Fruit fly (Drosophila melanogaster): Measurements from ENCODE around the gene PGAP5.
A peak's percentile ranks its signal among the peaks of the same experiment; 100 is the strongest.

PGAP5 gene

DNA sequence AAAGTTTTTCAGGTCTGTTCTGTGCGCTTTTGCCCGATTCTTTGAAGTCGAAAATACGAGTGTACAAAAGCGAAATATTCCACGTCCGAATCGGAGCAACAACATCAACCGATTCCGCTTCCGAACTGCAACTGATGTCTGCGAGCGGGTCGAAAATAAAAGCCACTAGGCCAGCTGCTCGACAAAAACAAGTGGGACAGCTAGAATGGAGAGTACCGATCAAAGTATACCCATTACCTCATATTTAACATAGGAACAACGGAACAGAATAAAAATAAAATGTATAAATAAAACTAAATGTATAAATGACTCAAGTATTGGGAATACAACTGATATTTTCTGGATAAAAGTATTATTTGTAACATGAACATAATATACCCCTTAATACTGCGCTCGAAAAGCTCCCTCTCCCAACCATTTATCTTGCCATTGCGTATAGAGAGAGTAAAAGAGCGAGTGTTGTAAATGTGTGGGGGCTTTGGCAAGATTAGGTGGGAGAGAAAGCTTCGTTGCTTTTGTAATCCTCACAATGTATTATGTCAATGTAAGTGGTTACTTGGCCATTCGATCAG, 6.4 kb downstream of the PGAP5 start, which contains the start of gene SLC5A11 (continued):
- peak; percentile 92 for TF ChIP-seq dmrt93B (GFP tag; optimal IDR thresholded peaks at IDR 0.05)

dm6 chr2L:8205871-8206270, 7.2 kb downstream of the PGAP5 start, which contains the start of gene CG8419:
CG8419 (plus strand) TSS chr2L:8206171.
- TF ChIP-seq dl (GFP tag; optimal IDR thresholded peaks at IDR 0.05; ENCODE audit: insufficient read depth in 1 of 2, partially characterized antibody in 2 of 2) = no peak
- TF ChIP-seq N (GFP tag; optimal IDR thresholded peaks at IDR 0.05) = no peak
- no peak for TF ChIP-seq Hr78 (GFP tag; optimal IDR thresholded peaks at IDR 0.05)

DNA sequence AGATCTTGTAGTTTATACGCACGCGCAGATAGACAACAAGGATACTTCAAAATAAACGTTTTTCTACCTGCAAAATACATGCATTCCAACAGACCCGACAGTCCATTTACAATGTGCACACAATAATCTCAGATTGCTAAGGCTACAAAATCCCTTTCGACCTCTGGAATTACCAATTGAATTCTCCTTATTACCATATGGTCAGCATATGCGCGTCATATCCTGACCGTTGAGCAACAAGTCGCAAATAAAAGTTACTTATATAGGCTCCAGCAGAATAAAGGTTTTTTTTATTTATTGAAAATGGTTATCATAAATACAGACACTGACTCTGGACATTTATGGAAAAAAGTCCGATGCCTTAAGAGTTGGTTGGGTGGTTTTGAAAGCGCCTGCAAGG, 10.7 kb downstream of the PGAP5 start:
- TF ChIP-seq CG9705 (GFP tag; optimal IDR thresholded peaks at IDR 0.05) (no peak), Hnf4 (GFP tag; optimal IDR thresholded peaks at IDR 0.05) (no peak), fru (GFP tag; optimal IDR thresholded peaks at IDR 0.05) (no peak), Abd-B (GFP tag; optimal IDR thresholded peaks at IDR 0.05) (no peak), ey (GFP tag; optimal IDR thresholded peaks at IDR 0.05) (no peak), Rel (GFP tag; optimal IDR thresholded peaks at IDR 0.05) (no peak), Rel (tag; optimal IDR thresholded peaks at IDR 0.05) (no peak), dl (GFP tag; optimal IDR thresholded peaks at IDR 0.05; ENCODE audit: insufficient read depth in 1 of 2, partially characterized antibody in 2 of 2) (no peak), dsf (GFP tag; optimal IDR thresholded peaks at IDR 0.05; ENCODE audit: borderline replicate concordance) (no peak), Hr83 (GFP tag; optimal IDR thresholded peaks at IDR 0.05; ENCODE audit: poor library complexity, severe bottlenecking) (no peak), CG32264 (GFP tag; optimal IDR thresholded peaks at IDR 0.05) (no peak), usp (GFP tag; optimal IDR thresholded peaks at IDR 0.05) (no peak), Dif (GFP tag; optimal IDR thresholded peaks at IDR 0.05; ENCODE audit: partially characterized antibody) (no peak), dmrt93B (GFP tag; optimal IDR thresholded peaks at IDR 0.05) (no peak), OdsH (GFP tag; optimal IDR thresholded peaks at IDR 0.05) (no peak), Dfd (GFP tag; optimal IDR thresholded peaks at IDR 0.05) (no peak), br (GFP tag; optimal IDR thresholded peaks at IDR 0.05) (no peak), foxo (GFP tag; optimal IDR thresholded peaks at IDR 0.05) (no peak), Mio (GFP tag; optimal IDR thresholded peaks at IDR 0.05) (no peak)

DNA sequence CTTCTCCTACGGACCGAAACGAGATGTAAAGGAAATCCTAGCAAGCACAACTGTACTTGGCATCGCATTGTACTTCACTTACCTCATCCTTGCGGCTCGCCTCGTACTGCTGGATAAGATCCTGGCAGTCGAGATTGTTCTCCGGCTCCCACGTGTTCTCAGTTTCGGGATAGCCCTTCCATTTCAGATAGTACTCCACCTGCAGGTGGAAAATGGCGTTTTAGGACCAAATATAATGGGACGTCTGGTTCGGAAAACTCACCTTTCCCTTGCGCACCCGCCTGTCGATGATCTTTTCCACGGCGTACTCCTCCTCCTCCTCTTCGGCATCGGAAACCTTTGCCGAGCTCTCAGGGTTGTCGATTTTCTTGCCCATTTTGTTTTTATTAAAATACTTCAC, 11.8 kb downstream of the PGAP5 start:
- no peak for TF ChIP-seq Abd-B (GFP tag; optimal IDR thresholded peaks at IDR 0.05)
- no peak for TF ChIP-seq Vsx2 (GFP tag; optimal IDR thresholded peaks at IDR 0.05; ENCODE audit: partially characterized antibody)
- no peak for TF ChIP-seq psq (GFP tag; optimal IDR thresholded peaks at IDR 0.05)
- no peak for TF ChIP-seq h (GFP tag; optimal IDR thresholded peaks at IDR 0.05)
- TF ChIP-seq sv (GFP tag; optimal IDR thresholded peaks at IDR 0.05) = no peak
- TF ChIP-seq N (GFP tag; optimal IDR thresholded peaks at IDR 0.05) = no peak
- no peak for TF ChIP-seq CG9705 (GFP tag; optimal IDR thresholded peaks at IDR 0.05)
- TF ChIP-seq Hnf4 (GFP tag; optimal IDR thresholded peaks at IDR 0.05) = no peak
- no peak for TF ChIP-seq CrebA (GFP tag; optimal IDR thresholded peaks at IDR 0.05; ENCODE audit: borderline replicate concordance)

DNA sequence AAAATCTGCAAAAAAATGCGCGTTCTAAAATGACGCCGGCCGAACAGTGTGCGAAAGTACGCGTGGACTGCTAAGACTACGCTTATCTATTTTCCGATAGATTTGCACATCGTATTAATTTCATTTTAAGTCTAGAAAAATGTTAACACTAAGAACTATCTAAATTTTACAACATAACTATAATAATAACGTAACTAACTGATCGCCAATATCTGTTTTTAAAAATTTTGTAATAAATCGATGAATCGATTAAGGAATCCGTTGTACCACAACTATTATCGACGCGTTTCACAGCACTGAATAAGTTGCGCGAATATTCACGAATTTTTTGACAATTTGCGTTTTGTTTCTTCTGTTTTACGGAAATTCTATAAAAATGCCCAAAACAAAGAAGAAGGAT, 12.4 kb downstream of the PGAP5 start, which contains the start of gene Ssb-c31a:
TSS of gene Ssb-c31a (plus strand) at position 278 of the 400 bp plus-strand sequence.
- TF ChIP-seq tai (GFP tag; optimal IDR thresholded peaks at IDR 0.05) (peak; percentile 88), N (GFP tag; optimal IDR thresholded peaks at IDR 0.05) (no peak), Dfd (GFP tag; optimal IDR thresholded peaks at IDR 0.05) (no peak), sage (GFP tag; optimal IDR thresholded peaks at IDR 0.05) (peak; percentile 48), jim (GFP tag; optimal IDR thresholded peaks at IDR 0.05) (no peak), Abd-B (GFP tag; optimal IDR thresholded peaks at IDR 0.05) (no peak), psq (GFP tag; optimal IDR thresholded peaks at IDR 0.05) (peak; percentile 58), Vsx2 (GFP tag; optimal IDR thresholded peaks at IDR 0.05; ENCODE audit: partially characterized antibody) (no peak), GATAd (GFP tag; optimal IDR thresholded peaks at IDR 0.05) (peak; percentile 61), ey (GFP tag; optimal IDR thresholded peaks at IDR 0.05) (peak; percentile 51), CG32264 (GFP tag; optimal IDR thresholded peaks at IDR 0.05) (peak; percentile 34), Jra (GFP tag; optimal IDR thresholded peaks at IDR 0.05) (peak; percentile 90), dsf (GFP tag; optimal IDR thresholded peaks at IDR 0.05; ENCODE audit: borderline replicate concordance) (peak; percentile 81), Dif (GFP tag; optimal IDR thresholded peaks at IDR 0.05; ENCODE audit: partially characterized antibody) (no peak), Mio (GFP tag; optimal IDR thresholded peaks at IDR 0.05) (no peak), rgr (GFP tag; optimal IDR thresholded peaks at IDR 0.05) (peak; percentile 72), lola (GFP tag; optimal IDR thresholded peaks at IDR 0.05) (no peak), dl (GFP tag; optimal IDR thresholded peaks at IDR 0.05; ENCODE audit: insufficient read depth in 1 of 2, partially characterized antibody in 2 of 2) (no peak), HLH106 (tag; optimal IDR thresholded peaks at IDR 0.05) (peak; percentile 68), Hr83 (GFP tag; optimal IDR thresholded peaks at IDR 0.05; ENCODE audit: poor library complexity, severe bottlenecking) (no peak), sv (GFP tag; optimal IDR thresholded peaks at IDR 0.05) (peak; percentile 65), Myc (optimal IDR thresholded peaks at IDR 0.05) (no peak), CrebA (GFP tag; optimal IDR thresholded peaks at IDR 0.05; ENCODE audit: borderline replicate concordance) (no peak), Hnf4 (GFP tag; optimal IDR thresholded peaks at IDR 0.05) (peak; percentile 81), Rel (GFP tag; optimal IDR thresholded peaks at IDR 0.05) (no peak), Rel (tag; optimal IDR thresholded peaks at IDR 0.05) (peak; percentile 49), h (GFP tag; optimal IDR thresholded peaks at IDR 0.05) (peak; percentile 83), Hr78 (GFP tag; optimal IDR thresholded peaks at IDR 0.05) (no peak), dmrt93B (GFP tag; optimal IDR thresholded peaks at IDR 0.05) (peak; percentile 32), Sp1 (GFP tag; optimal IDR thresholded peaks at IDR 0.05) (peak; percentile 60), woc (GFP tag; optimal IDR thresholded peaks at IDR 0.05) (peak; percentile 73), foxo (GFP tag; optimal IDR thresholded peaks at IDR 0.05) (peak; percentile 71 to 75), br (GFP tag; optimal IDR thresholded peaks at IDR 0.05) (peak; percentile 80), pan (optimal IDR thresholded peaks at IDR 0.05) (no peak)
